Worm (Caenorhabditis elegans): Measurements from ENCODE around the gene prp-39.

DNA sequence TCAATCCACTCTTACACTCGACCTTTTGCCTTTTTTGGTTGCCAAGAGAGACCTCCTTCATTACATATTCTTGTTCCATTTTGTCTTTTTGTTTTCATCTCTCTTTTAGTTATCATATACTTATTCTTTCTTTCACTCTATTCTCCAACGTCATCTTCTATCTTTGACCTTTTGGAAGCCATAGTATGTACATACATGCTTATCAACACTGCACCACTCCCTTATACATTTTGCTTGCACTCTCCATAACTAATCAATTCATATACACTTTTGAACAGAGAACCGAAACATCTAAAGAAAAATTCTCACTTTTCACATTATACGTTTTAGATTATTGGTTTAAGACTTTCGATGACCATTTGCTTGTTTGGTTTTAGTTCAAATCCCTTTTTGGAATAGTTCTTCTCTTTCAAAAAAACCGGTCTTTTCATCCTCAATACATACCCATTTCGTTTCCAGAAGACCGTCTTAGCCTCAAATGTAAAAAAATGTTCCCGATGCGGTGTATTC lies 28.4 kb downstream of the prp-39 start, which contains the start of gene hex-2:
- TF ChIP-seq ceh-22 (tag; optimal IDR thresholded peaks at IDR 0.05) (no peak), hlh-6 (tag; optimal IDR thresholded peaks at IDR 0.05) (no peak), hlh-8 (tag; optimal IDR thresholded peaks at IDR 0.05) (no peak)
